Worm (Caenorhabditis elegans): ENCODE results near the gene pcrg-1.

pcrg-1 gene

DNA sequence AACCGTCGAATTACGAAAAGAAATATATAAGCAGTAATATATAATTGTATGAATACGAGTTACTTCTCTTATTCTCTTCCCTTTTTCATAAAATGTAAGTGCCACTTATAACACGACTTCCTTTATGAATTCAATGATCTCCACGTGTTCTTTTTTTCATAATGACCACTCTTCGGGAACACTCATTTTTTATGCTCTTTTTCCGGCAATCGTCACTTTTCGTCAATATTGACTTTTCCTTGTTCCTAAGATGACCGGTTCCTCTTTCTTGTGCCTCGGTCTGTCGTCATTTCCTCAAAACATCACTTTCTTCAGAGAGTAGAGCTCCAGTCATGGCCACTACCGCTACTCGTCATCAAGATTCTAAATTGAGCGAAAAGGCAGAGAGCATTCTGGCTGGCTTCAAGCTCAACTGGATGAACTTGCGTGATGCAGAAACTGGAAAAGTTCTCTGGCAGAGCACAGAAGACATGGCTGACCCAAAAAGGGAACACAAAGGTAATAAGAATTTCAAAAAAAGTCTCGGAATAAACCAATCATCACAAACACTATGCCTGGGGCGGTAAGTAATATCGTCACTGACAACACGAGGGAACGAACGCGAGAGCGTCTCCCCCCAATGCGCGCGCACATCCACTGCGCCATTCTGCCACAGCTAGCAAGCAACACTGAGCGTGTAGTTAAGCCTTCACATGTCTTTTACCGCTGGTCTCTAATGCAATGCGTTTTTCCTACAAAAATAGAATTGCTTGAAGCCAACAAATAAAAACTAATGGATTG, 16.7 kb upstream of the pcrg-1 start, which contains the start of gene pdl-1 (continued):
- TF ChIP-seq hlh-17 (GFP tag; optimal IDR thresholded peaks at IDR 0.05; ENCODE audit: borderline replicate concordance) (no peak), nhr-20 (tag; optimal IDR thresholded peaks at IDR 0.05) (peak; percentile 73), fkh-8 (tag; optimal IDR thresholded peaks at IDR 0.05) (peak; percentile 62), jun-1 (tag; optimal IDR thresholded peaks at IDR 0.05) (peak; percentile 37), snu-23 (GFP tag; optimal IDR thresholded peaks at IDR 0.05) (peak; percentile 83), Y116A8C.19 (tag; optimal IDR thresholded peaks at IDR 0.05; ENCODE audit: borderline replicate concordance) (no peak), pqm-1 (tag; optimal IDR thresholded peaks at IDR 0.05) (no peak), dpl-1 (GFP tag; optimal IDR thresholded peaks at IDR 0.05) (peak in 2 of 3 experiments; percentile 34 to 43), ztf-11 (tag; optimal IDR thresholded peaks at IDR 0.05) (peak in 1 of 2 experiments; percentile 3), unc-30 (tag; optimal IDR thresholded peaks at IDR 0.05) (no peak), swsn-7 (tag; optimal IDR thresholded peaks at IDR 0.05) (peak; percentile 62), irx-1 (tag; optimal IDR thresholded peaks at IDR 0.05) (peak; percentile 17), ceh-63 (GFP tag; optimal IDR thresholded peaks at IDR 0.05) (no peak), unc-86 (tag; optimal IDR thresholded peaks at IDR 0.05) (peak; percentile 48), zag-1 (tag; optimal IDR thresholded peaks at IDR 0.05) (no peak), fkh-4 (tag; optimal IDR thresholded peaks at IDR 0.05; ENCODE audit: borderline replicate concordance) (no peak), lin-39 (tag; optimal IDR thresholded peaks at IDR 0.05) (no peak), nhr-85 (tag) (peak; percentile 68), ces-1 (GFP tag; optimal IDR thresholded peaks at IDR 0.05) (no peak), lsy-2 (tag; optimal IDR thresholded peaks at IDR 0.05) (peak; percentile 61 to 72), lin-15B (tag; optimal IDR thresholded peaks at IDR 0.05) (no peak), elt-2 (tag; optimal IDR thresholded peaks at IDR 0.05) (peak; percentile 46), fos-1 (tag; optimal IDR thresholded peaks at IDR 0.05) (no peak), sox-4 (tag; optimal IDR thresholded peaks at IDR 0.05) (no peak), ceh-8 (GFP tag; optimal IDR thresholded peaks at IDR 0.05) (no peak), sup-37 (GFP tag; optimal IDR thresholded peaks at IDR 0.05) (no peak), vab-15 (tag; optimal IDR thresholded peaks at IDR 0.05) (no peak), nhr-19 (GFP tag; conservative IDR thresholded peaks at IDR 0.05) (peak; percentile 73), lin-13 (GFP tag; optimal IDR thresholded peaks at IDR 0.05) (peak; percentile 27), efl-3 (GFP tag; optimal IDR thresholded peaks at IDR 0.05) (no peak), aly-2 (tag; optimal IDR thresholded peaks at IDR 0.05) (no peak), unc-62 (GFP tag; optimal IDR thresholded peaks at IDR 0.05) (no peak), ets-5 (GFP tag; IDR thresholded peaks at IDR 0.05) (no peak), sptf-1 (tag; optimal IDR thresholded peaks at IDR 0.05) (no peak), alr-1 (tag; optimal IDR thresholded peaks at IDR 0.05; ENCODE audit: borderline replicate concordance) (no peak), egl-27 (tag; optimal IDR thresholded peaks at IDR 0.05) (no peak), snpc-4 (tag; optimal IDR thresholded peaks at IDR 0.05) (peak; percentile 58), fkh-10 (GFP tag; optimal IDR thresholded peaks at IDR 0.05) (peak; percentile 64), skn-1 (tag; optimal IDR thresholded peaks at IDR 0.05) (peak; percentile 60), ztf-4 (tag; optimal IDR thresholded peaks at IDR 0.05) (peak; percentile 75), tlp-1 (tag; optimal IDR thresholded peaks at IDR 0.05) (no peak), nhr-11 (tag; optimal IDR thresholded peaks at IDR 0.05) (no peak), nhr-47 (tag; optimal IDR thresholded peaks at IDR 0.05) (peak; percentile 78), rnt-1 (tag; optimal IDR thresholded peaks at IDR 0.05) (peak; percentile 79), mdl-1 (tag; optimal IDR thresholded peaks at IDR 0.05) (peak in 1 of 2 experiments; percentile 79), F16B12.6 (tag; optimal IDR thresholded peaks at IDR 0.05) (peak; percentile 32), ceh-88 (GFP tag; IDR thresholded peaks at IDR 0.05) (0 out of 2 replicates have a peak, but pooled peaks have one; percentile 42), egl-13 (tag; optimal IDR thresholded peaks at IDR 0.05) (peak; percentile 38), mep-1 (tag; optimal IDR thresholded peaks at IDR 0.05) (peak; percentile 77), xbp-1 (tag; optimal IDR thresholded peaks at IDR 0.05) (peak; percentile 64), nhr-76 (tag; optimal IDR thresholded peaks at IDR 0.05) (no peak)

Measured in whole organism, L1 larva.